Worm (Caenorhabditis elegans) whole organism, early embryonic: ENCODE data around the gene ctr-9.

ENCODE experiments used
- B0310.2 ChIP-seq: sonication (generic microtip); optimal IDR thresholded peaks from 2 replicates; lab custom pipeline; 2016; ENCODE audit warnings: mild to moderate bottlenecking, missing genetic modification characterization, missing compliant biosample characterization
- F13C5.2 ChIP-seq: sonication (generic microtip); optimal IDR thresholded peaks from 2 replicates; lab custom pipeline; 2017; ENCODE audit warnings: mild to moderate bottlenecking, missing genetic modification characterization, inconsistent platforms, missing compliant biosample characterization
- ama-1 ChIP-seq: fragments of 150-350 bp; optimal IDR thresholded peaks from 2 replicates; lab custom pipeline; 2014
- ceh-13 ChIP-seq: fragments of 200-800 bp; sonication (Bioruptor generic); optimal IDR thresholded peaks from 2 replicates; lab custom pipeline; 2018; ENCODE audit warnings: mild to moderate bottlenecking, missing genetic modification characterization, missing compliant biosample characterization
- ets-7 ChIP-seq: sonication (generic microtip); optimal IDR thresholded peaks from 2 replicates; lab custom pipeline; 2016; ENCODE audit warnings: missing genotype, missing genetic modification characterization, missing compliant biosample characterization
- flt-1 ChIP-seq: fragments of 200-800 bp; sonication (Bioruptor generic); IDR thresholded peaks from 2 replicates; pipeline ENCODE4 v1.3.6; 2022; ENCODE audit warnings: missing genetic modification characterization, missing compliant biosample characterization
- sea-1 ChIP-seq: fragments of 200-800 bp; sonication (Bioruptor generic); conservative IDR thresholded peaks from 2 replicates; pipeline ENCODE4 v1.3.6; 2022; ENCODE audit warnings: missing genetic modification characterization, missing compliant biosample characterization
- tbx-37 ChIP-seq: fragments of 200-800 bp; sonication (Bioruptor generic); conservative IDR thresholded peaks from 2 replicates; pipeline ENCODE4 v1.3.6; 2022; ENCODE audit warnings: missing genetic modification reagents, missing genetic modification characterization, missing compliant biosample characterization

DNA sequence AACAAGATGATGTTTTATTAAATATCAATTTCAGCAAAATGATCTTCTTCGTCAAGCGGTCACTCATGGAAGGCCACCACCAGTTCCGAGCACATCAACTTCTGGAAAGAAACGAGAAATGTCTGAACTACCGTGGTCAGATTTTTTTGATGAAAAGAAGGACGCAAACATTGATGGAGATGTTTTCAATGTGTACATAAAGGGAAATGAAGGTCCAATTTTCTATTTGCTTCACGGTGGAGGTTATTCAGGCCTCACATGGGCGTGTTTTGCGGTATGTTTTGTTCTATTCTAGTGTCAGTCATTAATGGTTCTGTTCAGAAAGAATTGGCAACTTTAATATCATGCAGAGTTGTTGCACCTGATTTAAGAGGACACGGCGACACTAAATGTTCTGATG, 25.3 kb upstream of the ctr-9 start, which contains the start of gene B0464.6:
- no peak for TF ChIP-seq tbx-37
- no peak for TF ChIP-seq B0310.2 (tag; lab: Kevin White, UChicago)
- no peak for TF ChIP-seq sea-1
- TF ChIP-seq ama-1 (lab: Kevin White, UChicago), result no peak
- TF ChIP-seq F13C5.2 (tag; lab: Kevin White, UChicago), result no peak
- TF ChIP-seq ceh-13, result no peak
- TF ChIP-seq flt-1 (GFP tag; lab: Robert Waterston, UW), result no peak
- no peak for TF ChIP-seq ets-7 (tag; lab: Kevin White, UChicago)
